Worm (Caenorhabditis elegans): Measurements from ENCODE around the gene daf-12.
A peak's percentile ranks its signal among the peaks of the same experiment; 100 is the strongest.

daf-12 gene

ce11 chrX:10635608-10636007, at the start of gene daf-12:
TSS of gene daf-12 (plus strand) at chrX:10635908.
- TF ChIP-seq hmg-4 (GFP tag; optimal IDR thresholded peaks at IDR 0.05) (no peak), ceh-13 (GFP tag; optimal IDR thresholded peaks at IDR 0.05) (no peak), sea-1 (GFP tag; conservative IDR thresholded peaks at IDR 0.05) (no peak), pes-1 (GFP tag; IDR thresholded peaks at IDR 0.05) (no peak), B0310.2 (tag; optimal IDR thresholded peaks at IDR 0.05) (no peak)

- TF ChIP-seq ceh-13 (GFP tag; optimal IDR thresholded peaks at IDR 0.05) (no peak), hmg-4 (GFP tag; optimal IDR thresholded peaks at IDR 0.05) (no peak), B0310.2 (tag; optimal IDR thresholded peaks at IDR 0.05) (no peak), pes-1 (GFP tag; IDR thresholded peaks at IDR 0.05) (no peak), aly-1 (tag; optimal IDR thresholded peaks at IDR 0.05) (no peak), F13C5.2 (tag; optimal IDR thresholded peaks at IDR 0.05) (no peak), ets-7 (tag; optimal IDR thresholded peaks at IDR 0.05) (no peak), ama-1 (optimal IDR thresholded peaks at IDR 0.05) (no peak), sea-1 (GFP tag; conservative IDR thresholded peaks at IDR 0.05) (no peak), ceh-36 (tag; optimal IDR thresholded peaks at IDR 0.05) (no peak), tra-4 (tag; optimal IDR thresholded peaks at IDR 0.05) (no peak), scrt-1 (GFP tag; IDR thresholded peaks at IDR 0.05) (no peak), tbx-37 (GFP tag; conservative IDR thresholded peaks at IDR 0.05) (no peak), hmbx-1 (tag; optimal IDR thresholded peaks at IDR 0.05) (no peak), flt-1 (GFP tag; IDR thresholded peaks at IDR 0.05) (no peak), tbx-11 (GFP tag; IDR thresholded peaks at IDR 0.05) (no peak), hnd-1 (tag; optimal IDR thresholded peaks at IDR 0.05) (no peak)
Observed at ce11 chrX:10589465-10589864, 46.2 kb upstream of the daf-12 start, which contains the start of gene F57C7.4. TSS of gene F57C7.4 (minus strand) at chrX:10589565.

DNA sequence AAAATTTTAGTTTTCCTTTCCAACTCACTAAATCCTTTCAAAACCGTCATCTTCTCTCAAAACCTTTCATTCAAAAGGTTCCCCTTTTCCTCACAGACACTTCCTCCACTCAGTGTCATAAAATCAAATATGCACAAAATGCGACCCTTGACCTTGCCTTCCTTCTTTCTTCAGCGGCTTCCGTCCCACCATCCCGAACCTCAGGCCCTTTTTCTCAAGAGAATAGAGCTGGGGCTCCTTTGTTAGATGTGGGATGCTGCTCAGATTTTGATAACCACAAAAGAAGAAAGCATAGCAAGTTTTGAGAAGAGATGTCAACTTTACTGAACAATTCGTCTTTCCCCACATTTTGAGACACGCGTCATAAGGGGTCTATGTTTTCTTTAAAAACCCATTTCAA, 44.9 kb upstream of the daf-12 start:
- TF ChIP-seq pes-1 (GFP tag; IDR thresholded peaks at IDR 0.05) (0 out of 2 replicates have a peak, but pooled peaks have one; percentile 22), hmbx-1 (tag; optimal IDR thresholded peaks at IDR 0.05) (no peak), hmg-4 (GFP tag; optimal IDR thresholded peaks at IDR 0.05) (no peak), ama-1 (optimal IDR thresholded peaks at IDR 0.05) (peak; percentile 40), ceh-13 (GFP tag; optimal IDR thresholded peaks at IDR 0.05) (no peak), tbx-37 (GFP tag; conservative IDR thresholded peaks at IDR 0.05) (no peak)

DNA sequence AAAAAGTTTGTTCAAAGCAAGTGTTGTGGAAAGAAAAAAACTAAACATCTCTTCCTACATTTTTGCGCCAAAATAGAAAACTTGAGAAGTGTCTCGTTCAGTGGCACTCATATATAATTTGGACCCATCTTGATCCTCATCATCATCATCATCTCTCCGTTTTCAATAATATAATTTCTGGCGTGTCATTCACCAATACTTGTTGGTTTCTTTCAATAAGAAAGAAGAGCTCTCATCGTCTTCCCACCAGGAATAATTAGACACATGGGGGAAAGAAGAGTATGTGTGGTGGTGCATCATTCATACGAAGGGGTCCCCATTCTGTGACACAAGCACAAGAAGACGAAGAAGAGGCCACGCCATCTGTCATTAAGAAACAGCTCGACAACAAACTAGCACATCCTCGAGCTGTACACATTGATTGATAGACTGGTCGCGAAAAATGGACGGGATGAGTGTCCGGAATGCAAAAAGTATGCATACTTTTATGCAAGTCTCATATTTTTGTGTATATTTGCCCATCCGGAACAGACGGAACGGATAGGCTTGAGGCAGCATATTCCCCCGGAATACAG, 44.4 kb upstream of the daf-12 start:
- TF ChIP-seq pes-1 (GFP tag; IDR thresholded peaks at IDR 0.05) (no peak), hmg-4 (GFP tag; optimal IDR thresholded peaks at IDR 0.05) (peak; percentile 9)

- TF ChIP-seq ceh-13 (GFP tag; optimal IDR thresholded peaks at IDR 0.05) (no peak), hmbx-1 (tag; optimal IDR thresholded peaks at IDR 0.05) (no peak), ets-7 (tag; optimal IDR thresholded peaks at IDR 0.05) (no peak), tbx-37 (GFP tag; conservative IDR thresholded peaks at IDR 0.05) (no peak), sea-1 (GFP tag; conservative IDR thresholded peaks at IDR 0.05) (no peak), tbx-11 (GFP tag; IDR thresholded peaks at IDR 0.05) (no peak), hmg-4 (GFP tag; optimal IDR thresholded peaks at IDR 0.05) (no peak), ama-1 (optimal IDR thresholded peaks at IDR 0.05) (no peak), flt-1 (GFP tag; IDR thresholded peaks at IDR 0.05) (no peak), ceh-36 (tag; optimal IDR thresholded peaks at IDR 0.05) (no peak), F13C5.2 (tag; optimal IDR thresholded peaks at IDR 0.05) (no peak), hnd-1 (tag; optimal IDR thresholded peaks at IDR 0.05) (no peak), B0310.2 (tag; optimal IDR thresholded peaks at IDR 0.05) (no peak), aly-1 (tag; optimal IDR thresholded peaks at IDR 0.05) (no peak), scrt-1 (GFP tag; IDR thresholded peaks at IDR 0.05) (no peak), tra-4 (tag; optimal IDR thresholded peaks at IDR 0.05) (no peak)
Observed at ce11 chrX:10593234-10593633, 42.5 kb upstream of the daf-12 start, which contains the start of gene sdn-1. TSS of gene sdn-1 (minus strand) at chrX:10593334.

- TF ChIP-seq aly-1 (tag; optimal IDR thresholded peaks at IDR 0.05) (no peak), scrt-1 (GFP tag; IDR thresholded peaks at IDR 0.05) (no peak), pes-1 (GFP tag; IDR thresholded peaks at IDR 0.05) (no peak), F13C5.2 (tag; optimal IDR thresholded peaks at IDR 0.05) (no peak), hmg-4 (GFP tag; optimal IDR thresholded peaks at IDR 0.05) (peak; percentile 77), sea-1 (GFP tag; conservative IDR thresholded peaks at IDR 0.05) (no peak), tbx-11 (GFP tag; IDR thresholded peaks at IDR 0.05) (no peak), flt-1 (GFP tag; IDR thresholded peaks at IDR 0.05) (no peak), ceh-36 (tag; optimal IDR thresholded peaks at IDR 0.05) (peak; percentile 3)
Observed at ce11 chrX:10593756-10594376, 41.8 kb upstream of the daf-12 start.

- TF ChIP-seq B0310.2 (tag; optimal IDR thresholded peaks at IDR 0.05) (no peak), hmg-4 (GFP tag; optimal IDR thresholded peaks at IDR 0.05) (peak; percentile 35), tbx-37 (GFP tag; conservative IDR thresholded peaks at IDR 0.05) (no peak), tbx-11 (GFP tag; IDR thresholded peaks at IDR 0.05) (no peak), hmbx-1 (tag; optimal IDR thresholded peaks at IDR 0.05) (no peak)
Observed at ce11 chrX:10594701-10595421, 40.8 kb upstream of the daf-12 start.

DNA sequence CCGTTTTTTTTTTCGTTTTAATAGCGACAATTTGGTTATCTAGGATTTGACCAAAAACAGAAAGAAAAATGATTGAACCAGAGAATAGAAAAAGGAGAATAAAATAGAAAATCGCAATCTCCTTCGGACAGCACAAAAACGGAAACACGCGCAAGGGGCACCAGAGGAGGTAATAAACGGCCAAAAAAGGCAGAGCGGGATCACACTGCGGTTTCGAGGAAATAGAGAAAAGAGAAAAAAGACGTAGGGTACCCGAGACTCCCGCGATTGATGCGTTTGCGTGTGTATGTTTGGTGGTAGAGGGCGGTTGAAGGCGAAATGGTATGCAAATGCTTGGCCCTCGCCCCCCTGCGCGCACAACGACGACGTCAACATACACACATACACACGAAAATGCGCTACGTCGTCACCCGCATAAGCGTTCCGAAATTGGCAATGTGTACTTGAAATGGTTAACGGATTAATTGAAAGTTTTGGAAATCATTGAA, 39.2 kb upstream of the daf-12 start:
- TF ChIP-seq sea-1 (GFP tag; conservative IDR thresholded peaks at IDR 0.05): 0 out of 2 replicates have a peak, but pooled peaks have one; percentile 34
- peak; percentile 76 for TF ChIP-seq hmg-4 (GFP tag; optimal IDR thresholded peaks at IDR 0.05)
- TF ChIP-seq aly-1 (tag; optimal IDR thresholded peaks at IDR 0.05): peak; percentile 9
- TF ChIP-seq ama-1 (optimal IDR thresholded peaks at IDR 0.05): no peak

Data from whole organism, early embryonic.